Fruit fly (Drosophila melanogaster): ENCODE results near the gene CG32641.

The CG32641 gene

dm6 chrX:13136939-13137697 is 47.2 kb upstream of the CG32641 start (continued):
- no peak for TF ChIP-seq peb (GFP tag; IDR thresholded peaks at IDR 0.05)
- TF ChIP-seq gsb (GFP tag; IDR thresholded peaks at IDR 0.05) = no peak
- peak; percentile 66; the same call in 1 of the 2 replicates for TF ChIP-seq ara (GFP tag; IDR thresholded peaks at IDR 0.05)
- TF ChIP-seq maf-S (GFP tag; optimal IDR thresholded peaks at IDR 0.05) = no peak
- TF ChIP-seq phol (tag; optimal IDR thresholded peaks at IDR 0.05) = peak; percentile 47
- TF ChIP-seq Sry-β (GFP tag; optimal IDR thresholded peaks at IDR 0.05) = no peak
- TF ChIP-seq CG15514 (GFP tag; optimal IDR thresholded peaks at IDR 0.05) = no peak
- TF ChIP-seq Vsx1 (GFP tag; optimal IDR thresholded peaks at IDR 0.05) = no peak
- no peak for TF ChIP-seq CG10321 (GFP tag; IDR thresholded peaks at IDR 0.05)
- TF ChIP-seq chn (GFP tag; optimal IDR thresholded peaks at IDR 0.05) = no peak
- no peak for TF ChIP-seq NK7.1 (GFP tag; optimal IDR thresholded peaks at IDR 0.05)
- peak; percentile 72 for TF ChIP-seq Awh (GFP tag; IDR thresholded peaks at IDR 0.05)
- TF ChIP-seq CG30020 (tag; optimal IDR thresholded peaks at IDR 0.05) = no peak
- TF ChIP-seq wor (GFP tag; IDR thresholded peaks at IDR 0.05) = peak; percentile 70
- no peak for TF ChIP-seq en (GFP tag; optimal IDR thresholded peaks at IDR 0.05)
- TF ChIP-seq CG6813 (GFP tag; optimal IDR thresholded peaks at IDR 0.05) = peak; percentile 9
- TF ChIP-seq CG17328 (GFP tag; IDR thresholded peaks at IDR 0.05) = peak; percentile 75
- TF ChIP-seq Sin3A (optimal IDR thresholded peaks at IDR 0.05) = no peak
- peak; percentile 60; the same call in 2 of the 3 replicates for TF ChIP-seq gce (GFP tag; IDR thresholded peaks at IDR 0.05)
- TF ChIP-seq CG10979 (tag; optimal IDR thresholded peaks at IDR 0.05) = peak; percentile 62
- TF ChIP-seq CG11085 (GFP tag; IDR thresholded peaks at IDR 0.05) = no peak
- no peak for TF ChIP-seq CG12071 (GFP tag; optimal IDR thresholded peaks at IDR 0.05)
- TF ChIP-seq tx (GFP tag; optimal IDR thresholded peaks at IDR 0.05) = no peak
- peak; percentile 79 for TF ChIP-seq sisA (GFP tag; IDR thresholded peaks at IDR 0.05)
- peak; percentile 19; the same call in 1 of the 2 replicates for TF ChIP-seq CG3847 (GFP tag; IDR thresholded peaks at IDR 0.05)
- peak; percentile 39; the same call in 1 of the 4 replicates for TF ChIP-seq Gug (GFP tag; IDR thresholded peaks at IDR 0.05)
- TF ChIP-seq CTCF (GFP tag; optimal IDR thresholded peaks at IDR 0.05) = peak; percentile 16
- peak; percentile 88 for TF ChIP-seq vvl (GFP tag; IDR thresholded peaks at IDR 0.05)
- no peak for TF ChIP-seq Atf6 (GFP tag; IDR thresholded peaks at IDR 0.05)
- no peak for TF ChIP-seq HLHmδ (GFP tag; optimal IDR thresholded peaks at IDR 0.05)
- TF ChIP-seq CG1792 (GFP tag; optimal IDR thresholded peaks at IDR 0.05) = no peak
- no peak for TF ChIP-seq Ravus (GFP tag; IDR thresholded peaks at IDR 0.05)
- no peak for TF ChIP-seq sna (GFP tag; IDR thresholded peaks at IDR 0.05; ENCODE audit: partially characterized antibody)
- peak; percentile 37 for TF ChIP-seq CoRest (tag; optimal IDR thresholded peaks at IDR 0.05)
- no peak for TF ChIP-seq CG12769 (tag; optimal IDR thresholded peaks at IDR 0.05)
- peak; percentile 58 for TF ChIP-seq CG17359 (tag; optimal IDR thresholded peaks at IDR 0.05)
- no peak for TF ChIP-seq CG8089 (GFP tag; optimal IDR thresholded peaks at IDR 0.05)
- peak; percentile 77 for TF ChIP-seq aop (GFP tag; IDR thresholded peaks at IDR 0.05)
- TF ChIP-seq CG10654 (GFP tag; optimal IDR thresholded peaks at IDR 0.05) = no peak
- peak; percentile 15 for TF ChIP-seq CG15269 (tag; optimal IDR thresholded peaks at IDR 0.05)
- TF ChIP-seq Jarid2 (GFP tag; optimal IDR thresholded peaks at IDR 0.05) = no peak
- peak; percentile 20 for TF ChIP-seq CG2202 (tag; optimal IDR thresholded peaks at IDR 0.05)
- no peak for TF ChIP-seq CG10462 (GFP tag; optimal IDR thresholded peaks at IDR 0.05)
- no peak for TF ChIP-seq ind (GFP tag; optimal IDR thresholded peaks at IDR 0.05)
- TF ChIP-seq Adf1 (GFP tag; IDR thresholded peaks at IDR 0.05) = no peak
- TF ChIP-seq CG4404 (GFP tag; IDR thresholded peaks at IDR 0.05) = 0 out of 2 replicates have a peak, but pooled peaks have one; percentile 8
- TF ChIP-seq CG6254 (GFP tag; optimal IDR thresholded peaks at IDR 0.05) = no peak
- peak; percentile 24; the same call in 1 of the 2 replicates for TF ChIP-seq CG6272 (GFP tag; IDR thresholded peaks at IDR 0.05)
- TF ChIP-seq E2f1 (GFP tag; IDR thresholded peaks at IDR 0.05) = peak; percentile 51; the same call in 1 of the 2 replicates
- no peak for TF ChIP-seq toy (GFP tag; IDR thresholded peaks at IDR 0.05)
- TF ChIP-seq CG10267 (tag; optimal IDR thresholded peaks at IDR 0.05) = peak; percentile 18

Data from whole organism, embryonic.